Fruit fly (Drosophila melanogaster): ENCODE results near the gene zfh1.
A peak's percentile ranks its signal among the peaks of the same experiment; 100 is the strongest.

Gene zfh1

DNA sequence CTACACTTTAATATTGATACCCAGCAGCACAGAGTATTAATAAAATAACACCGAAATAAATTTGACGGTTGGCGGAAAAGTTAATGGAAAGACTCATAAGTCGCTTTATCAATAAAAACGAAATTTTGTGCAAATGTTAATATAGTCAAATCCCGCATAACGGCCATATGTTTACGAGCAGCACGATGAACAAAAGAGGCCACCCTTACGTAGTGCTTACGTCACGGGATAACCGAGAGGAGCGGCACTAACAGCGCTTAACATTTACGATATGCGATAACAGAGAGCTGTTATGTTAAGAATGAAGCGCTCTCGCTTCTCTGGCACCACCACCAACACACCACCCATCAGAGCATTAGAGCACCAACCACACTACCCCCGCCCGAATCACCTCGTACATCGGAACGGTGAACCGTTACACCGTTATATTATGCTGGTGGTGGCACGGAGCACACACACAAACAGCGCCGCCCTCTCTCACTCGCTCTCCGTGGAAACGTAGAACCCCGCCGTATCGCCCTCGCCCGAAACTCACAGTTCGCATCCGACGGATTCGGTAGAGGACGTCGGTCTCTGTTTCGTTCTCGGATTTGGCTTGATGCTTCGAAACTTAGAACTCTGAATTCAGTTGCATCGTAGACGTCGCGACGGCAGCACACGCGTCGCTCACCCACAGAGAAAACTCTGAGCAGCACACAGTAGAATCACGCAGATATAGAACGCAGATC, at the start of gene zfh1:
zfh1 (plus strand) TSS at position 621 of the 728 bp plus-strand sequence.
- TF ChIP-seq CG13296 (GFP tag; optimal IDR thresholded peaks at IDR 0.05) (no peak), hb (GFP tag; IDR thresholded peaks at IDR 0.05; ENCODE audit: partially characterized antibody) (no peak), tna (GFP tag; IDR thresholded peaks at IDR 0.05; ENCODE audit: partially characterized antibody) (no peak), dan (GFP tag; IDR thresholded peaks at IDR 0.05) (no peak), CG34422 (GFP tag; IDR thresholded peaks at IDR 0.05) (no peak), MESR4 (GFP tag; optimal IDR thresholded peaks at IDR 0.05) (no peak), CG1832 (GFP tag; optimal IDR thresholded peaks at IDR 0.05) (peak; percentile 30), CG11696 (GFP tag; IDR thresholded peaks at IDR 0.05) (no peak), da (GFP tag; optimal IDR thresholded peaks at IDR 0.05) (no peak), chinmo (GFP tag; IDR thresholded peaks at IDR 0.05; ENCODE audit: partially characterized antibody) (peak; percentile 65; the same call in 1 of the 4 replicates), CG3995 (GFP tag; optimal IDR thresholded peaks at IDR 0.05) (peak; percentile 35), CG17802 (tag; optimal IDR thresholded peaks at IDR 0.05) (no peak), CG14014 (GFP tag; IDR thresholded peaks at IDR 0.05) (no peak), rib (GFP tag; IDR thresholded peaks at IDR 0.05) (no peak), chm (GFP tag; IDR thresholded peaks at IDR 0.05) (peak; percentile 73; the same call in 1 of the 2 replicates), dpn (GFP tag; optimal IDR thresholded peaks at IDR 0.05) (no peak), pan (optimal IDR thresholded peaks at IDR 0.05) (no peak), pan (GFP tag; optimal IDR thresholded peaks at IDR 0.05 in 1 of 2, IDR thresholded peaks at IDR 0.05 in 1 of 2) (peak in 1 of 2 experiments; percentile 29), ttk (GFP tag; IDR thresholded peaks at IDR 0.05) (no peak), CG10267 (tag; optimal IDR thresholded peaks at IDR 0.05) (no peak), maf-S (GFP tag; optimal IDR thresholded peaks at IDR 0.05) (no peak), nerfin-1 (tag; optimal IDR thresholded peaks at IDR 0.05) (peak; percentile 43), slp2 (GFP tag; optimal IDR thresholded peaks at IDR 0.05) (no peak), CG10959 (GFP tag; IDR thresholded peaks at IDR 0.05) (no peak), D (optimal IDR thresholded peaks at IDR 0.05) (peak; percentile 5), D (GFP tag; optimal IDR thresholded peaks at IDR 0.05) (no peak), CG8478 (optimal IDR thresholded peaks at IDR 0.05) (peak; percentile 8), dm (GFP tag; optimal IDR thresholded peaks at IDR 0.05) (no peak), CG13894 (tag; optimal IDR thresholded peaks at IDR 0.05) (no peak), so (GFP tag; IDR thresholded peaks at IDR 0.05) (0 out of 3 replicates have a peak, but pooled peaks have one; percentile 31), zen (tag; optimal IDR thresholded peaks at IDR 0.05) (no peak), CG18764 (GFP tag; optimal IDR thresholded peaks at IDR 0.05) (no peak), ci (GFP tag; IDR thresholded peaks at IDR 0.05) (peak; percentile 57; the same call in 2 of the 3 replicates), Dll (GFP tag; IDR thresholded peaks at IDR 0.05; ENCODE audit: partially characterized antibody) (0 out of 4 replicates have a peak, but pooled peaks have one; percentile 20), tio (GFP tag; optimal IDR thresholded peaks at IDR 0.05) (no peak), insv (GFP tag; optimal IDR thresholded peaks at IDR 0.05) (no peak), Nf-YB (GFP tag; optimal IDR thresholded peaks at IDR 0.05) (peak; percentile 87), BtbVII (GFP tag; optimal IDR thresholded peaks at IDR 0.05) (no peak), Camta (GFP tag; optimal IDR thresholded peaks at IDR 0.05) (no peak), chn (GFP tag; optimal IDR thresholded peaks at IDR 0.05) (peak; percentile 56), CG6689 (GFP tag; IDR thresholded peaks at IDR 0.05) (no peak), Gug (GFP tag; IDR thresholded peaks at IDR 0.05) (no peak), H2.0 (GFP tag; IDR thresholded peaks at IDR 0.05) (no peak), stwl (tag; optimal IDR thresholded peaks at IDR 0.05) (no peak), C15 (GFP tag; IDR thresholded peaks at IDR 0.05) (no peak), trh (GFP tag; optimal IDR thresholded peaks at IDR 0.05) (no peak), Poxn (GFP tag; IDR thresholded peaks at IDR 0.05) (no peak), E2f1 (GFP tag; IDR thresholded peaks at IDR 0.05) (no peak), CG9817 (tag; optimal IDR thresholded peaks at IDR 0.05) (no peak), cad (GFP tag; optimal IDR thresholded peaks at IDR 0.05) (no peak), Dip3 (GFP tag; optimal IDR thresholded peaks at IDR 0.05) (no peak)
